Fruit fly (Drosophila melanogaster) whole organism, embryonic: ENCODE data around the gene CG34148.

ENCODE experiments used
- Adf1 ChIP-seq: fragments of 200-800 bp; sonication (Bioruptor generic); IDR thresholded peaks from 2 replicates; pipeline ENCODE4 v1.3.6; 2022; ENCODE audit warnings: missing biosample characterization, missing genetic modification characterization
- B-H1 ChIP-seq: fragments of 200-800 bp; sonication (Bioruptor generic); IDR thresholded peaks from 3 replicates; pipeline ENCODE4 v1.3.6; 2022; ENCODE audit warnings: missing biosample characterization, missing genetic modification characterization
- CG1024 ChIP-seq: fragments of 200-800 bp; sonication (Bioruptor generic); IDR thresholded peaks from 2 replicates; pipeline ENCODE4 v1.3.6; 2022; ENCODE audit warnings: missing biosample characterization, missing genetic modification characterization
- CG10959 ChIP-seq: fragments of 200-800 bp; sonication (Bioruptor generic); IDR thresholded peaks from 2 replicates; pipeline ENCODE4 v1.3.6; 2022; ENCODE audit warnings: missing biosample characterization, missing genetic modification characterization
- CG10979 ChIP-seq: fragments of 200-800 bp; sonication (Bioruptor generic); optimal IDR thresholded peaks from 2 replicates; lab custom pipeline; 2018; ENCODE audit warnings: missing biosample characterization, mild to moderate bottlenecking, missing genetic modification characterization, moderate library complexity
- CG12071 ChIP-seq: fragments of 200-800 bp; sonication (Bioruptor generic); optimal IDR thresholded peaks from 3 replicates; lab custom pipeline; 2018; ENCODE audit warnings: missing biosample characterization, mild to moderate bottlenecking, missing genetic modification characterization
- CG12391 ChIP-seq: fragments of 200-800 bp; sonication (Bioruptor generic); optimal IDR thresholded peaks from 3 replicates; lab custom pipeline; 2018; ENCODE audit warnings: missing biosample characterization, mild to moderate bottlenecking, missing genetic modification characterization, moderate library complexity
- CG13296 ChIP-seq: fragments of 200-800 bp; sonication (Bioruptor generic); optimal IDR thresholded peaks from 3 replicates; lab custom pipeline; 2018; ENCODE audit warnings: missing biosample characterization, mild to moderate bottlenecking, missing genetic modification characterization
- CG15696 ChIP-seq: fragments of 200-800 bp; sonication (Bioruptor generic); optimal IDR thresholded peaks from 2 replicates; lab custom pipeline; 2019; ENCODE audit warnings: missing biosample characterization, mild to moderate bottlenecking, missing genetic modification characterization, moderate library complexity
- CG17328 ChIP-seq: fragments of 200-800 bp; sonication (Bioruptor generic); IDR thresholded peaks from 2 replicates; pipeline ENCODE4 v1.3.6; 2022; ENCODE audit warnings: missing biosample characterization, missing genetic modification characterization
- CG17829 ChIP-seq: fragments of 200-800 bp; optimal IDR thresholded peaks from 2 replicates; lab custom pipeline; 2019; ENCODE audit warnings: missing biosample characterization, mild to moderate bottlenecking, missing genetic modification characterization, moderate library complexity
- CG17912 ChIP-seq: fragments of 200-800 bp; sonication (Bioruptor generic); optimal IDR thresholded peaks from 2 replicates; lab custom pipeline; 2018; ENCODE audit warnings: missing biosample characterization, mild to moderate bottlenecking, missing genetic modification characterization
- CG1832 ChIP-seq: fragments of 200-800 bp; sonication (Bioruptor generic); optimal IDR thresholded peaks from 2 replicates; lab custom pipeline; 2017; ENCODE audit warnings: missing biosample characterization, mild to moderate bottlenecking, missing genetic modification characterization, inconsistent platforms
- CG18599 ChIP-seq: fragments of 200-800 bp; sonication (Bioruptor generic); optimal IDR thresholded peaks from 3 replicates; lab custom pipeline; 2017; ENCODE audit warnings: missing biosample characterization, missing genetic modification characterization, mild to moderate bottlenecking, moderate library complexity, missing genetic modification reagents
- CG32767 ChIP-seq: fragments of 200-800 bp; sonication (Bioruptor generic); IDR thresholded peaks from 2 replicates; pipeline ENCODE4 v1.3.6; 2022; ENCODE audit warnings: missing biosample characterization, missing genetic modification characterization
- CG32772 ChIP-seq: fragments of 200-800 bp; sonication (Bioruptor generic); IDR thresholded peaks from 2 replicates; pipeline ENCODE4 v1.3.6; 2022; ENCODE audit warnings: missing biosample characterization, missing genetic modification characterization
- CG33213 ChIP-seq: fragments of 200-800 bp; sonication (Bioruptor generic); optimal IDR thresholded peaks from 3 replicates; lab custom pipeline; 2016; ENCODE audit warnings: missing biosample characterization, missing genetic modification characterization
- CG3838 ChIP-seq: fragments of 200-800 bp; sonication (Bioruptor generic); optimal IDR thresholded peaks from 3 replicates; lab custom pipeline; 2016; ENCODE audit warnings: missing biosample characterization, missing genetic modification characterization
- CG4707 ChIP-seq: fragments of 200-800 bp; sonication (Bioruptor generic); optimal IDR thresholded peaks from 2 replicates; lab custom pipeline; 2018; ENCODE audit warnings: missing biosample characterization, mild to moderate bottlenecking, missing genetic modification characterization, moderate library complexity
- CG8359 ChIP-seq: fragments of 200-800 bp; sonication (Bioruptor generic); optimal IDR thresholded peaks from 2 replicates; lab custom pipeline; 2017; ENCODE audit warnings: missing biosample characterization, mild to moderate bottlenecking, missing genetic modification characterization, borderline replicate concordance
- CG9215 ChIP-seq: fragments of 200-800 bp; sonication (Bioruptor generic); IDR thresholded peaks from 2 replicates; pipeline ENCODE4 v1.3.6; 2022; ENCODE audit warnings: missing biosample characterization, missing genetic modification characterization
- Camta ChIP-seq: fragments of 200-800 bp; sonication (Bioruptor generic); optimal IDR thresholded peaks from 2 replicates; lab custom pipeline; 2016; ENCODE audit warnings: missing biosample characterization, missing genetic modification characterization
- Dip2 ChIP-seq: fragments of 200-800 bp; sonication (Bioruptor generic); IDR thresholded peaks from 2 replicates; pipeline ENCODE4 v1.3.6; 2022; ENCODE audit warnings: missing biosample characterization, missing genetic modification characterization
- H2.0 ChIP-seq: fragments of 200-800 bp; sonication (Bioruptor generic); IDR thresholded peaks from 2 replicates; pipeline ENCODE4 v1.3.6; 2022; ENCODE audit warnings: missing biosample characterization, missing genetic modification characterization
- HLH4C ChIP-seq: fragments of 200-800 bp; sonication (Bioruptor generic); IDR thresholded peaks from 3 replicates; pipeline ENCODE4 v1.3.6; 2022; ENCODE audit warnings: missing biosample characterization, missing genetic modification characterization; ENCODE audit not compliant: partially characterized antibody
- HLHmδ ChIP-seq: fragments of 200-800 bp; sonication (Bioruptor generic); optimal IDR thresholded peaks from 2 replicates; lab custom pipeline; 2018; ENCODE audit warnings: missing biosample characterization, mild to moderate bottlenecking, missing genetic modification characterization, moderate library complexity
- Hmr ChIP-seq: fragments of 200-800 bp; sonication (Bioruptor generic); optimal IDR thresholded peaks from 3 replicates; lab custom pipeline; 2017; ENCODE audit warnings: mild to moderate bottlenecking, missing biosample characterization, missing genetic modification reagents, missing genetic modification characterization
- Hr51 ChIP-seq, 2 experiments: fragments of 200-800 bp; sonication (Bioruptor generic); optimal IDR thresholded peaks; 2 replicates in 1 of 2; 3 replicates in 1 of 2; lab custom pipeline; 2016 to 2018; ENCODE audit warnings: missing biosample characterization in 2 of 2, missing genetic modification characterization in 2 of 2, mild to moderate bottlenecking in 1 of 2, moderate library complexity in 1 of 2
- Kr ChIP-seq: fragments of 200-800 bp; sonication (Bioruptor generic); optimal IDR thresholded peaks from 2 replicates; lab custom pipeline; 2017; ENCODE audit warnings: missing biosample characterization, mild to moderate bottlenecking, missing genetic modification characterization
- Max ChIP-seq: fragments of 200-800 bp; sonication (Bioruptor generic); optimal IDR thresholded peaks from 2 replicates; lab custom pipeline; 2016; ENCODE audit warnings: missing biosample characterization, mild to moderate bottlenecking, missing genetic modification characterization
- Ravus ChIP-seq: fragments of 200-800 bp; sonication (Bioruptor generic); IDR thresholded peaks from 2 replicates; pipeline ENCODE4 v1.3.6; 2022; ENCODE audit warnings: missing biosample characterization, missing genetic modification characterization
- Sox100B ChIP-seq: fragments of 200-800 bp; sonication (Bioruptor generic); optimal IDR thresholded peaks from 3 replicates; lab custom pipeline; 2018; ENCODE audit warnings: missing biosample characterization, mild to moderate bottlenecking, missing genetic modification characterization
- Xbp1 ChIP-seq: fragments of 200-800 bp; sonication (Bioruptor generic); optimal IDR thresholded peaks from 3 replicates; lab custom pipeline; 2016; ENCODE audit warnings: missing biosample characterization, mild to moderate bottlenecking, missing genetic modification characterization
- bbx ChIP-seq: fragments of 200-800 bp; sonication (Bioruptor generic); IDR thresholded peaks from 2 replicates; pipeline ENCODE4 v1.3.6; 2022; ENCODE audit warnings: missing biosample characterization, missing genetic modification characterization; ENCODE audit not compliant: partially characterized antibody
- cg ChIP-seq: fragments of 200-800 bp; sonication (Bioruptor generic); optimal IDR thresholded peaks from 3 replicates; lab custom pipeline; 2019; ENCODE audit warnings: missing biosample characterization, mild to moderate bottlenecking, missing genetic modification characterization, moderate library complexity
- chm ChIP-seq: fragments of 200-800 bp; sonication (Bioruptor generic); IDR thresholded peaks from 2 replicates; pipeline ENCODE4 v1.3.6; 2022; ENCODE audit warnings: missing biosample characterization, missing genetic modification characterization
- fru ChIP-seq: fragments of >200 bp; optimal IDR thresholded peaks from 2 replicates; lab custom pipeline; 2017
- gcm ChIP-seq: fragments of 200-800 bp; sonication (Bioruptor generic); optimal IDR thresholded peaks from 2 replicates; lab custom pipeline; 2019; ENCODE audit warnings: missing biosample characterization, mild to moderate bottlenecking, missing genetic modification characterization, moderate library complexity
- ham ChIP-seq: fragments of 200-800 bp; sonication (Bioruptor generic); IDR thresholded peaks from 2 replicates; pipeline ENCODE4 v1.3.6; 2022; ENCODE audit warnings: missing biosample characterization, missing genetic modification characterization
- lab ChIP-seq: fragments of 200-800 bp; sonication (Bioruptor generic); optimal IDR thresholded peaks from 3 replicates; lab custom pipeline; 2017; ENCODE audit warnings: missing biosample characterization, missing genetic modification characterization, mild to moderate bottlenecking, moderate library complexity, missing genetic modification reagents
- lmd ChIP-seq: fragments of 200-800 bp; sonication (Bioruptor generic); IDR thresholded peaks from 2 replicates; pipeline ENCODE4 v1.3.6; 2022; ENCODE audit warnings: missing biosample characterization, missing genetic modification characterization
- phol ChIP-seq: fragments of 200-800 bp; sonication (Bioruptor generic); optimal IDR thresholded peaks from 3 replicates; lab custom pipeline; 2018; ENCODE audit warnings: missing biosample characterization, mild to moderate bottlenecking, missing genetic modification characterization, moderate library complexity
- pita ChIP-seq: fragments of 200-800 bp; sonication (Bioruptor generic); optimal IDR thresholded peaks from 2 replicates; lab custom pipeline; 2017; ENCODE audit warnings: missing biosample characterization, mild to moderate bottlenecking, missing genetic modification characterization
- prd ChIP-seq, 3 experiments: fragments of >200 bp in 2 of 3; fragments of 200-800 bp in 1 of 3; sonication (Bioruptor generic) in 1 of 3; optimal IDR thresholded peaks in 2 of 3; IDR thresholded peaks in 1 of 3; 2 replicates in 2 of 3; 3 replicates in 1 of 3; pipeline versions ENCODE4 v1.3.6 to Lab custom; 2017 to 2022; ENCODE audit warnings: missing biosample characterization in 1 of 3, missing genetic modification characterization in 1 of 3
- ro ChIP-seq: fragments of 200-800 bp; sonication (Bioruptor generic); IDR thresholded peaks from 2 replicates; pipeline ENCODE4 v1.3.6; 2022; ENCODE audit warnings: missing biosample characterization, missing genetic modification characterization
- run ChIP-seq: fragments of 200-800 bp; sonication (Bioruptor generic); optimal IDR thresholded peaks from 3 replicates; lab custom pipeline; 2018; ENCODE audit warnings: missing biosample characterization, mild to moderate bottlenecking, missing genetic modification characterization
- sna ChIP-seq: fragments of 200-800 bp; sonication (Bioruptor generic); IDR thresholded peaks from 2 replicates; pipeline ENCODE4 v1.3.6; 2022; ENCODE audit warnings: missing biosample characterization, missing genetic modification characterization; ENCODE audit not compliant: partially characterized antibody
- tx ChIP-seq: fragments of 200-800 bp; sonication (Bioruptor generic); optimal IDR thresholded peaks from 2 replicates; lab custom pipeline; 2016; ENCODE audit warnings: missing biosample characterization, missing genetic modification characterization

Gene CG34148

DNA sequence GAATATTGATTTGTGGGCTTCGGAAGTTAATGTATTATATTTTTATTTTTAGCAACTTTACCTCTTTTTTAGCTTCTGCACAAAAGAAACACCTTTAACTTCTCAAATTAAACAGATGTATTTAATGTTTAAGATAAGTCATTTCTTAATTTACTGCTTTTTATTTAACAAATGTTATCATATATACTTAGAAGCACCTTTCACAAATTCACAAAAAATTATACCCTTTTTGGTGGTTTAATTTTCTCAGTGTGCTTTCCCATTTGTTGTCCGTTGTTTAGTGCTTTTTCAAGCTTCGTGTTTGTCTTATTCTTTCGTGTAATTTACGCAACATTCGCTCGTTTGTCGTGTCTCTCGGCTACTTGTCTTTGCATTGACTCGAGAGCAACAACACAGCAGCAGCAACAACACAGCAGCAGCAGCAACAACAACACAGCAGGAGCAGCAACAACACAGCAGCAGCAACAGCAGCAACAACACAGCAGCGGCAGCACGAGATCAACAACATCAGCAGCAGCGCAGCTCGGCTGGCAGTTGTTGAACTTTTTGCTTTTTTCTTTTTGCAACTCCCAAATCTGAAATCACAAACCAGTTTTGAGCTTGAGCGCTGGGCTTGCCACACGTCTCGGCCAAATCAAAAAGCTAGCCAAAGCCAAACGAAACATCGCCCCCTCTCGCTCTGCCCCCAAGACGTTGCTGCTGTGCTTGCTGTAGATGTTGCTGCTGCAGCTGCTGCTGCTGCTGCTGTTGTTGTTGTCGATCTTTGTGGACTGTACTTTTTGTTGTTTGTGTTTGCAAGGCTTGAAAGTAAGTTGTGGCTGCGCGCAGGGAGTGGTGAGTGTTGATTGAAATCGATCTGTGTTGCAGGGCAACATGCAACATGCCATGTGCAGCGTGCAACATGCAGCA is 41.2 kb downstream of the CG34148 start (continued):
- TF ChIP-seq CG32772 (no peak), CG12391 (no peak), CG10979 (tag; lab: Kevin White, UChicago) (peak; percentile 48), Ravus (peak; percentile 7; the same call in 1 of the 2 replicates), CG33213 (no peak), CG8359 (GFP tag; lab: Kevin White, UChicago) (no peak), prd (optimal IDR thresholded peaks at IDR 0.05; lab: Kevin White, UChicago) (no peak), prd (GFP tag; IDR thresholded peaks at IDR 0.05; lab: Robert Waterston, UW) (no peak), tx (GFP tag; lab: Kevin White, UChicago) (no peak), Max (GFP tag; lab: Kevin White, UChicago) (no peak), run (tag; lab: Kevin White, UChicago) (no peak), CG1024 (0 out of 2 replicates have a peak, but pooled peaks have one; percentile 3), CG9215 (GFP tag; lab: Robert Waterston, UW) (no peak), Xbp1 (GFP tag; lab: Kevin White, UChicago) (no peak), CG4707 (GFP tag; lab: Kevin White, UChicago) (no peak), CG17328 (GFP tag; lab: Robert Waterston, UW) (no peak), CG1832 (GFP tag; lab: Kevin White, UChicago) (no peak), CG18599 (peak; percentile 57), sna (GFP tag; lab: Robert Waterston, UW) (no peak; the same call in 1 of the 2 replicates), B-H1 (0 out of 3 replicates have a peak, but pooled peaks have one; percentile 28), ro (GFP tag; lab: Robert Waterston, UW) (no peak), lab (GFP tag; lab: Kevin White, UChicago) (peak; percentile 37), lmd (GFP tag; lab: Robert Waterston, UW) (no peak), phol (tag; lab: Kevin White, UChicago) (peak; percentile 73), CG3838 (GFP tag; lab: Kevin White, UChicago) (no peak), cg (GFP tag; lab: Kevin White, UChicago) (no peak), ham (no peak), HLHmδ (no peak), Camta (no peak), H2.0 (GFP tag; lab: Robert Waterston, UW) (no peak), Hmr (no peak), Sox100B (GFP tag; lab: Kevin White, UChicago) (peak; percentile 78), gcm (GFP tag; lab: Kevin White, UChicago) (no peak), HLH4C (no peak), CG12071 (GFP tag; lab: Kevin White, UChicago) (no peak), Kr (GFP tag; lab: Kevin White, UChicago) (no peak), CG13296 (GFP tag; lab: Kevin White, UChicago) (peak; percentile 23), Adf1 (GFP tag; lab: Robert Waterston, UW) (peak; percentile 56), chm (GFP tag; lab: Robert Waterston, UW) (no peak), CG17912 (GFP tag; lab: Kevin White, UChicago) (no peak), fru (lab: Kevin White, UChicago) (no peak), Dip2 (GFP tag; lab: Robert Waterston, UW) (no peak), CG17829 (tag; lab: Kevin White, UChicago) (no peak), pita (GFP tag; lab: Kevin White, UChicago) (no peak), bbx (GFP tag; lab: Robert Waterston, UW) (no peak), CG10959 (GFP tag; lab: Robert Waterston, UW) (no peak), CG15696 (tag; lab: Kevin White, UChicago) (no peak), CG32767 (no peak), Hr51 (GFP tag; optimal IDR thresholded peaks at IDR 0.05; lab: Kevin White, UChicago) (no peak)
